Worm (Caenorhabditis elegans) whole organism, late embryonic: ENCODE results near the gene srsx-14.

Source experiments
- C08G9.2 ChIP-seq: sonication (generic microtip); optimal IDR thresholded peaks from 2 replicates; lab custom pipeline; 2016; ENCODE audit warnings: mild to moderate bottlenecking, missing genetic modification characterization, moderate library complexity, missing compliant biosample characterization
- K02D7.2 ChIP-seq: sonication (generic microtip); optimal IDR thresholded peaks from 2 replicates; lab custom pipeline; 2017; ENCODE audit warnings: mild to moderate bottlenecking, missing genetic modification characterization, missing compliant biosample characterization
- K09A11.1 ChIP-seq: sonication (generic microtip); optimal IDR thresholded peaks from 2 replicates; lab custom pipeline; 2017; ENCODE audit warnings: antibody characterized with exemption, mild to moderate bottlenecking, missing genetic modification characterization, missing compliant biosample characterization; ENCODE audit not compliant: insufficient read depth
- T23F11.4 ChIP-seq: fragments of 200-800 bp; sonication (Bioruptor generic); optimal IDR thresholded peaks from 2 replicates; lab custom pipeline; 2018; ENCODE audit warnings: mild to moderate bottlenecking, missing genetic modification characterization, missing compliant biosample characterization
- Y22D7AL.16 ChIP-seq: sonication (generic microtip); optimal IDR thresholded peaks from 2 replicates; lab custom pipeline; 2016; ENCODE audit warnings: missing genetic modification characterization, missing compliant biosample characterization
- ceh-18 ChIP-seq: sonication (generic microtip); optimal IDR thresholded peaks from 2 replicates; lab custom pipeline; 2016; ENCODE audit warnings: missing genetic modification characterization, missing compliant biosample characterization
- ceh-2 ChIP-seq: sonication (generic microtip); optimal IDR thresholded peaks from 2 replicates; lab custom pipeline; 2016; ENCODE audit warnings: missing genotype, missing genetic modification characterization, missing compliant biosample characterization
- ceh-24 ChIP-seq: sonication (generic microtip); optimal IDR thresholded peaks from 2 replicates; lab custom pipeline; 2016; ENCODE audit warnings: mild to moderate bottlenecking, missing genetic modification characterization, missing compliant biosample characterization
- ceh-30 ChIP-seq: fragments of 150-350 bp; optimal IDR thresholded peaks from 2 replicates; lab custom pipeline; 2014; ENCODE audit warnings: missing biosample characterization, missing genetic modification characterization
- ceh-31 ChIP-seq: sonication (generic microtip); optimal IDR thresholded peaks from 2 replicates; lab custom pipeline; 2016; ENCODE audit warnings: missing genetic modification characterization, missing compliant biosample characterization
- ceh-34 ChIP-seq: sonication (generic microtip); optimal IDR thresholded peaks from 2 replicates; lab custom pipeline; 2016; ENCODE audit warnings: mild to moderate bottlenecking, missing genetic modification characterization, missing compliant biosample characterization
- ceh-9 ChIP-seq: sonication (generic microtip); optimal IDR thresholded peaks from 2 replicates; lab custom pipeline; 2016; ENCODE audit warnings: mild to moderate bottlenecking, missing genetic modification characterization, inconsistent platforms, missing compliant biosample characterization
- che-1 ChIP-seq: sonication (generic microtip); optimal IDR thresholded peaks from 2 replicates; lab custom pipeline; 2016; ENCODE audit warnings: mild to moderate bottlenecking, missing genetic modification characterization, missing compliant biosample characterization
- dve-1 ChIP-seq: sonication (generic microtip); optimal IDR thresholded peaks from 2 replicates; lab custom pipeline; 2017; ENCODE audit warnings: antibody characterized with exemption, mild to moderate bottlenecking, missing genetic modification characterization, missing compliant biosample characterization
- ets-4 ChIP-seq: sonication (generic microtip); optimal IDR thresholded peaks from 2 replicates; lab custom pipeline; 2016; ENCODE audit warnings: missing genetic modification characterization, missing compliant biosample characterization
- eyg-1 ChIP-seq: sonication (generic microtip); optimal IDR thresholded peaks from 2 replicates; lab custom pipeline; 2016; ENCODE audit warnings: missing genotype, missing genetic modification characterization, missing compliant biosample characterization
- fax-1 ChIP-seq: sonication (generic microtip); optimal IDR thresholded peaks from 2 replicates; lab custom pipeline; 2016; ENCODE audit warnings: missing genotype, missing genetic modification characterization, missing compliant biosample characterization
- fkh-10 ChIP-seq: fragments of 150-350 bp; optimal IDR thresholded peaks from 2 replicates; lab custom pipeline; 2014; ENCODE audit warnings: missing biosample characterization, missing genetic modification reagents, missing genetic modification characterization
- gmeb-2 ChIP-seq: sonication (generic microtip); optimal IDR thresholded peaks from 2 replicates; lab custom pipeline; 2016; ENCODE audit warnings: missing genetic modification characterization, inconsistent platforms, missing compliant biosample characterization
- hlh-13 ChIP-seq: fragments of 200-800 bp; sonication (Bioruptor generic); optimal IDR thresholded peaks from 2 replicates; lab custom pipeline; 2018; ENCODE audit warnings: mild to moderate bottlenecking, missing genetic modification characterization, missing compliant biosample characterization
- hlh-30 ChIP-seq: sonication (generic microtip); optimal IDR thresholded peaks from 2 replicates; lab custom pipeline; 2017; ENCODE audit warnings: antibody characterized with exemption, missing genetic modification characterization, missing compliant biosample characterization; ENCODE audit not compliant: insufficient read depth
- hlh-8 ChIP-seq: sonication (generic microtip); optimal IDR thresholded peaks from 2 replicates; lab custom pipeline; 2016; ENCODE audit warnings: missing genotype, missing genetic modification characterization, missing compliant biosample characterization
- lin-11 ChIP-seq: fragments of 200-800 bp; sonication (Bioruptor generic); optimal IDR thresholded peaks from 2 replicates; lab custom pipeline; 2018; ENCODE audit warnings: mild to moderate bottlenecking, missing genetic modification characterization, missing compliant biosample characterization
- mec-3 ChIP-seq: sonication (generic microtip); optimal IDR thresholded peaks from 2 replicates; lab custom pipeline; 2016; ENCODE audit warnings: borderline replicate concordance, missing genetic modification characterization, missing compliant biosample characterization
- nhr-232 ChIP-seq: sonication (generic microtip); optimal IDR thresholded peaks from 2 replicates; lab custom pipeline; 2016; ENCODE audit warnings: missing genetic modification characterization, missing compliant biosample characterization
- npax-4 ChIP-seq: sonication (generic microtip); optimal IDR thresholded peaks from 2 replicates; lab custom pipeline; 2016; ENCODE audit warnings: missing genetic modification characterization, missing compliant biosample characterization
- pat-9 ChIP-seq: fragments of 200-800 bp; sonication (Bioruptor generic); optimal IDR thresholded peaks from 2 replicates; lab custom pipeline; 2018; ENCODE audit warnings: mild to moderate bottlenecking, missing genetic modification characterization, moderate library complexity, missing compliant biosample characterization
- pha-4 ChIP-seq: fragments of 150-350 bp; optimal IDR thresholded peaks from 2 replicates; lab custom pipeline; 2018; ENCODE audit warnings: missing biosample characterization, missing genetic modification reagents, missing genetic modification characterization
- pros-1 ChIP-seq: fragments of 150-350 bp; optimal IDR thresholded peaks from 2 replicates; lab custom pipeline; 2014; ENCODE audit warnings: missing biosample characterization, missing genetic modification reagents, missing genetic modification characterization
- sdc-2 ChIP-seq: sonication (generic microtip); optimal IDR thresholded peaks from 2 replicates; lab custom pipeline; 2016; ENCODE audit warnings: missing genotype, missing genetic modification characterization, missing compliant biosample characterization
- syd-9 ChIP-seq: sonication (generic microtip); optimal IDR thresholded peaks from 2 replicates; lab custom pipeline; 2016; ENCODE audit warnings: mild to moderate bottlenecking, missing genetic modification characterization, moderate library complexity, missing compliant biosample characterization
- tbx-7 ChIP-seq: sonication (generic microtip); optimal IDR thresholded peaks from 2 replicates; lab custom pipeline; 2016; ENCODE audit warnings: missing genotype, missing genetic modification characterization, missing compliant biosample characterization
- ttx-3 ChIP-seq: sonication (generic microtip); optimal IDR thresholded peaks from 2 replicates; lab custom pipeline; 2016; ENCODE audit warnings: missing genetic modification reagents, missing genetic modification characterization, missing compliant biosample characterization
- unc-55 ChIP-seq: sonication (generic microtip); optimal IDR thresholded peaks from 2 replicates; lab custom pipeline; 2017; ENCODE audit warnings: missing biosample characterization, missing genetic modification reagents, missing genetic modification characterization
- unc-86 ChIP-seq: sonication (generic microtip); optimal IDR thresholded peaks from 2 replicates; lab custom pipeline; 2016; ENCODE audit warnings: missing genetic modification characterization, missing compliant biosample characterization
- ztf-16 ChIP-seq: sonication (generic microtip); optimal IDR thresholded peaks from 2 replicates; lab custom pipeline; 2017; ENCODE audit warnings: missing genetic modification characterization, missing compliant biosample characterization

The srsx-14 gene

ce11 chrIV:5627056-5627455 is at the start of gene srsx-14:
Gene srsx-14, minus strand, starts transcription at chrIV:5627156.
- TF ChIP-seq ceh-30 (tag; lab: Kevin White, UChicago) (no peak), hlh-8 (no peak)

- TF ChIP-seq gmeb-2: no peak
- TF ChIP-seq ceh-31 (tag; lab: Kevin White, UChicago): no peak
- TF ChIP-seq sdc-2 (tag; lab: Kevin White, UChicago): no peak
- no peak for TF ChIP-seq hlh-13
- no peak for TF ChIP-seq unc-86 (tag; lab: Kevin White, UChicago)
- TF ChIP-seq ceh-24: no peak
- TF ChIP-seq K09A11.1 (tag; lab: Kevin White, UChicago): no peak
These were observed 47.5 kb upstream of the srsx-14 start, which contains the start of gene srd-5 for ce11 chrIV:5674435-5674834. Gene srd-5, minus strand, starts transcription at chrIV:5674535.

DNA sequence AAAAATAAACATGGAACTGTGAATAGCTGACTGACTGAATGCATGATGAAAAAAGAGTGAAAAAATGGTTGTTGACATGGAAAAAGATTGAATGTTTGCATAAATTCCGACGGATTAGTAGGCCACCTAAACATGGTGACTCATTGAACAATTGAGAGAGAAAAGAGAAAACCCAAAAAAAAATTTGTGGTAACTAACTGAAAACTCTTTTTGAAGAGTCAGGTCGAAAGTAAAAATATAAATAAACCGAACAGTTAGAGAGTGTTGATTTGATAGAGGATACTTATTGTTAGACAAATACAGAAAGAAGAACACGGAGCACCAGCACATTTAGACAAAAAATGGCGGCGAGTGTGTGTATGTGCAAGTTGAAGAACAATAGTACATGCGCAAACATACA is 44.4 kb upstream of the srsx-14 start:
- no peak for TF ChIP-seq ceh-18 (tag; lab: Kevin White, UChicago)
- TF ChIP-seq pha-4 (tag; lab: Kevin White, UChicago): no peak
- TF ChIP-seq mec-3 (tag; lab: Kevin White, UChicago): no peak
- TF ChIP-seq sdc-2 (tag; lab: Kevin White, UChicago): no peak
- no peak for TF ChIP-seq ceh-2 (tag; lab: Kevin White, UChicago)
- no peak for TF ChIP-seq pat-9 (tag; lab: Kevin White, UChicago)
- no peak for TF ChIP-seq fkh-10 (GFP tag; lab: Kevin White, UChicago)
- no peak for TF ChIP-seq ttx-3
- no peak for TF ChIP-seq dve-1 (tag; lab: Kevin White, UChicago)
- no peak for TF ChIP-seq fax-1 (tag; lab: Kevin White, UChicago)
- TF ChIP-seq eyg-1 (tag; lab: Kevin White, UChicago): no peak
- TF ChIP-seq syd-9 (tag; lab: Kevin White, UChicago): no peak

DNA sequence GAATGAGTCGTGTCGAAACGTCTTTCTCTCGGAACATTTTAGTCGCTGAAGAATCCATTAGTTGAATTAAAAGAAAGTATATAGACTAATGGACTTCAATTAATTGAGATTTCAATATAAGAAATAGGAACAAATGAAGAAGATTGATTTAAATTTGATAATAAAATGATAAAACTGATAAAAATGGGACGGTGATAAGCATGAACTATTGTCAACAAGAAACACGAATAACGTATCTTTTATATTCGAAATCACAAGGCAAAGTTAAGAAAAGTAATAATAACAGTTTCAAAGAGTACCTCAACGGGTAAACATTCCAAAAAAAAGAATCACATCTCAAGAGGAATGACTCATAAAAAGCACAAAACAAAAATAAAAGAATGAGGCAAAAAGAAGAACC is 42.5 kb upstream of the srsx-14 start, which contains the start of gene T19E7.6:
Gene T19E7.6, minus strand, starts transcription at position 45 of the 400 bp plus-strand sequence.
- TF ChIP-seq npax-4 (tag; lab: Kevin White, UChicago) (no peak), ets-4 (tag; lab: Kevin White, UChicago) (no peak), lin-11 (tag; lab: Kevin White, UChicago) (no peak), nhr-232 (tag; lab: Kevin White, UChicago) (no peak), hlh-8 (no peak), tbx-7 (tag; lab: Kevin White, UChicago) (no peak), K09A11.1 (tag; lab: Kevin White, UChicago) (no peak), unc-55 (GFP tag; lab: Kevin White, UChicago) (no peak), eyg-1 (tag; lab: Kevin White, UChicago) (no peak), fkh-10 (GFP tag; lab: Kevin White, UChicago) (no peak), Y22D7AL.16 (tag; lab: Kevin White, UChicago) (no peak), C08G9.2 (no peak), pat-9 (tag; lab: Kevin White, UChicago) (no peak), T23F11.4 (GFP tag; lab: Kevin White, UChicago) (no peak), ceh-34 (tag; lab: Kevin White, UChicago) (no peak), K02D7.2 (tag; lab: Kevin White, UChicago) (no peak), ztf-16 (tag; lab: Kevin White, UChicago) (no peak), pros-1 (tag; lab: Kevin White, UChicago) (no peak)

DNA sequence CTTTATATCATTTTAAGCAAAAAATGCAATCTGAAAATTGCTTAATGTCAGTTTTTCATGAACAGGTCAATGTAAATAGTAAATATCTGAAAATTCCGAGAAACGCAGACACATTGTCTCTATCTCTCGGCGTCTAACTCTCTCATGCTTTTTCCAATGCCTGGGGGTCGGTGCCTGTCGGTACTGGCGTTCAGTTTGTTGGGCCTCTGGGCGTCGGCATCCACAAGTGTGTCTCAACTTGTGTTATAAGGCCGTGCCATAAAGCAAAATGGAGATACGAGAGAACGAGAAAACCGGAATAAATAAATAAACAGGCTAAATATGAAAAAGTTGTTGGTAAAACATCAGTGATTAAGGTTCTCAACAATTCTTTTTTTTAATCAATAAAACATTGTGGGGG is 40.2 kb upstream of the srsx-14 start:
- TF ChIP-seq ceh-18 (tag; lab: Kevin White, UChicago): peak; percentile 2
- TF ChIP-seq nhr-232 (tag; lab: Kevin White, UChicago): no peak
- TF ChIP-seq ceh-9 (tag; lab: Kevin White, UChicago): no peak
- no peak for TF ChIP-seq hlh-30
- no peak for TF ChIP-seq che-1
